Fruit fly (Drosophila melanogaster) whole organism, embryonic: ENCODE measurements around the gene CG13403.
A peak's percentile ranks its signal among the peaks of the same experiment; 100 is the strongest.

ENCODE experiments used
- BEAF-32 ChIP-seq: fragments of 200-800 bp; sonication (Bioruptor generic); optimal IDR thresholded peaks from 3 replicates; lab custom pipeline; 2017; ENCODE audit warnings: missing biosample characterization, missing genetic modification characterization, mild to moderate bottlenecking, moderate library complexity, missing genetic modification reagents
- CG10431 ChIP-seq: fragments of 200-800 bp; sonication (Bioruptor generic); optimal IDR thresholded peaks from 3 replicates; lab custom pipeline; 2018; ENCODE audit warnings: missing biosample characterization, mild to moderate bottlenecking, missing genetic modification characterization
- CG10543 ChIP-seq: fragments of 200-800 bp; sonication (Bioruptor generic); optimal IDR thresholded peaks from 3 replicates; lab custom pipeline; 2017; ENCODE audit warnings: missing biosample characterization, mild to moderate bottlenecking, missing genetic modification characterization, moderate library complexity
- CG12219 ChIP-seq: fragments of 200-800 bp; sonication (Bioruptor generic); optimal IDR thresholded peaks from 3 replicates; lab custom pipeline; 2018; ENCODE audit warnings: missing biosample characterization, mild to moderate bottlenecking, missing genetic modification characterization
- CG1233 ChIP-seq: fragments of 200-800 bp; sonication (Bioruptor generic); optimal IDR thresholded peaks from 4 replicates; lab custom pipeline; 2018; ENCODE audit warnings: missing biosample characterization, mild to moderate bottlenecking, missing genetic modification characterization
- CG14014 ChIP-seq: fragments of 200-800 bp; sonication (Bioruptor generic); IDR thresholded peaks from 2 replicates; pipeline ENCODE4 v1.3.6; 2022; ENCODE audit warnings: missing biosample characterization, missing genetic modification characterization
- CG17385 ChIP-seq: fragments of 200-800 bp; sonication (Bioruptor generic); optimal IDR thresholded peaks from 3 replicates; lab custom pipeline; 2018; ENCODE audit warnings: missing biosample characterization, mild to moderate bottlenecking, missing genetic modification characterization
- CG2116 ChIP-seq: fragments of 200-800 bp; sonication (Bioruptor generic); optimal IDR thresholded peaks from 3 replicates; lab custom pipeline; 2018; ENCODE audit warnings: missing biosample characterization, mild to moderate bottlenecking, missing genetic modification characterization
- CG2120 ChIP-seq: fragments of 200-800 bp; sonication (Bioruptor generic); optimal IDR thresholded peaks from 3 replicates; lab custom pipeline; 2016; ENCODE audit warnings: missing biosample characterization, missing genetic modification characterization
- CG2202 ChIP-seq: fragments of 200-800 bp; sonication (Bioruptor generic); optimal IDR thresholded peaks from 2 replicates; lab custom pipeline; 2018; ENCODE audit warnings: missing biosample characterization, mild to moderate bottlenecking, missing genetic modification characterization
- CG2875 ChIP-seq: fragments of 200-800 bp; sonication (Bioruptor generic); optimal IDR thresholded peaks from 2 replicates; lab custom pipeline; 2017; ENCODE audit warnings: missing biosample characterization, mild to moderate bottlenecking, missing genetic modification characterization, missing genetic modification reagents
- CG31441 ChIP-seq: fragments of 200-800 bp; sonication (Bioruptor generic); IDR thresholded peaks from 2 replicates; pipeline ENCODE4 v1.3.6; 2022; ENCODE audit warnings: missing biosample characterization, missing genetic modification characterization
- CG34376 ChIP-seq: fragments of 200-800 bp; sonication (Bioruptor generic); optimal IDR thresholded peaks from 2 replicates; lab custom pipeline; 2018; ENCODE audit warnings: missing biosample characterization, mild to moderate bottlenecking, missing genetic modification characterization
- CG4707 ChIP-seq: fragments of 200-800 bp; sonication (Bioruptor generic); optimal IDR thresholded peaks from 2 replicates; lab custom pipeline; 2018; ENCODE audit warnings: missing biosample characterization, mild to moderate bottlenecking, missing genetic modification characterization, moderate library complexity
- CG7271 ChIP-seq: fragments of 200-800 bp; sonication (Bioruptor generic); optimal IDR thresholded peaks from 2 replicates; lab custom pipeline; 2018; ENCODE audit warnings: missing biosample characterization, mild to moderate bottlenecking, missing genetic modification characterization, moderate library complexity
- CG7372 ChIP-seq: fragments of 200-800 bp; sonication (Bioruptor generic); IDR thresholded peaks from 2 replicates; pipeline ENCODE4 v1.3.6; 2022; ENCODE audit warnings: missing biosample characterization, missing genetic modification characterization
- CG7987 ChIP-seq: fragments of 200-800 bp; sonication (Bioruptor generic); optimal IDR thresholded peaks from 2 replicates; lab custom pipeline; 2018; ENCODE audit warnings: missing biosample characterization, mild to moderate bottlenecking, missing genetic modification characterization, moderate library complexity
- CG8388 ChIP-seq: fragments of 200-800 bp; sonication (Bioruptor generic); optimal IDR thresholded peaks from 2 replicates; lab custom pipeline; 2019; ENCODE audit warnings: missing biosample characterization, mild to moderate bottlenecking, missing genetic modification characterization, moderate library complexity
- CG9437 ChIP-seq: fragments of 200-800 bp; sonication (Bioruptor generic); optimal IDR thresholded peaks from 2 replicates; lab custom pipeline; 2018; ENCODE audit warnings: missing biosample characterization, mild to moderate bottlenecking, missing genetic modification characterization
- CG9817 ChIP-seq: fragments of 200-800 bp; sonication (Bioruptor generic); optimal IDR thresholded peaks from 2 replicates; lab custom pipeline; 2018; ENCODE audit warnings: missing biosample characterization, mild to moderate bottlenecking, missing genetic modification characterization, moderate library complexity
- Doc3 ChIP-seq: fragments of 200-800 bp; sonication (Bioruptor generic); IDR thresholded peaks from 3 replicates; pipeline ENCODE4 v1.3.6; 2022; ENCODE audit warnings: missing biosample characterization, missing genetic modification characterization; ENCODE audit not compliant: partially characterized antibody
- Dref ChIP-seq: fragments of 200-800 bp; sonication (Bioruptor generic); IDR thresholded peaks from 2 replicates; pipeline ENCODE4 v1.3.6; 2022; ENCODE audit warnings: missing biosample characterization, missing genetic modification characterization
- E2f2 ChIP-seq: fragments of 200-800 bp; sonication (Bioruptor generic); IDR thresholded peaks from 2 replicates; pipeline ENCODE4 v1.3.6; 2022; ENCODE audit warnings: missing biosample characterization, missing genetic modification characterization
- Ets97D ChIP-seq: fragments of 200-800 bp; sonication (Bioruptor generic); optimal IDR thresholded peaks from 3 replicates; lab custom pipeline; 2016; ENCODE audit warnings: missing biosample characterization, missing genetic modification characterization
- H15 ChIP-seq: fragments of 200-800 bp; sonication (Bioruptor generic); IDR thresholded peaks from 3 replicates; pipeline ENCODE4 v1.3.6; 2022; ENCODE audit warnings: missing biosample characterization, missing genetic modification characterization
- HLH4C ChIP-seq: fragments of 200-800 bp; sonication (Bioruptor generic); IDR thresholded peaks from 3 replicates; pipeline ENCODE4 v1.3.6; 2022; ENCODE audit warnings: missing biosample characterization, missing genetic modification characterization; ENCODE audit not compliant: partially characterized antibody
- Lim3 ChIP-seq: fragments of 200-800 bp; sonication (Bioruptor generic); IDR thresholded peaks from 2 replicates; pipeline ENCODE4 v1.3.6; 2022; ENCODE audit warnings: missing biosample characterization, missing genetic modification characterization
- MESR4 ChIP-seq: fragments of 200-800 bp; sonication (Bioruptor generic); optimal IDR thresholded peaks from 2 replicates; lab custom pipeline; 2018; ENCODE audit warnings: missing biosample characterization, mild to moderate bottlenecking, missing genetic modification characterization, moderate library complexity
- Med ChIP-seq: fragments of 200-800 bp; sonication (Bioruptor generic); peaks from one replicate; lab custom pipeline; 2016; ENCODE audit warnings: missing biosample characterization, missing genetic modification characterization, mild to moderate bottlenecking, inconsistent platforms, moderate library complexity
- Nf-YB ChIP-seq: fragments of 200-800 bp; sonication (Bioruptor generic); optimal IDR thresholded peaks from 3 replicates; lab custom pipeline; 2019; ENCODE audit warnings: missing biosample characterization, mild to moderate bottlenecking, missing genetic modification characterization, moderate library complexity
- Opbp ChIP-seq: fragments of 200-800 bp; sonication (Bioruptor generic); IDR thresholded peaks from 3 replicates; pipeline ENCODE4 v1.3.6; 2022; ENCODE audit warnings: missing biosample characterization, missing genetic modification characterization; ENCODE audit not compliant: partially characterized antibody
- Side ChIP-seq: fragments of 200-800 bp; sonication (Bioruptor generic); optimal IDR thresholded peaks from 2 replicates; lab custom pipeline; 2016; ENCODE audit warnings: missing biosample characterization, missing genetic modification characterization
- ac ChIP-seq: fragments of 200-800 bp; sonication (Bioruptor generic); optimal IDR thresholded peaks from 3 replicates; lab custom pipeline; 2017; ENCODE audit warnings: missing biosample characterization, mild to moderate bottlenecking, missing genetic modification characterization
- bcd ChIP-seq: fragments of 200-800 bp; sonication (Bioruptor generic); optimal IDR thresholded peaks from 2 replicates; lab custom pipeline; 2017; ENCODE audit warnings: missing biosample characterization, mild to moderate bottlenecking, missing genetic modification characterization
- ci ChIP-seq: fragments of 200-800 bp; sonication (Bioruptor generic); IDR thresholded peaks from 3 replicates; pipeline ENCODE4 v1.3.6; 2022; ENCODE audit warnings: missing biosample characterization, missing genetic modification characterization
- dati ChIP-seq: fragments of 200-800 bp; sonication (Bioruptor generic); IDR thresholded peaks from 2 replicates; pipeline ENCODE4 v1.3.6; 2022; ENCODE audit warnings: missing biosample characterization, missing genetic modification characterization
- dysf ChIP-seq: fragments of 200-800 bp; sonication (Bioruptor generic); IDR thresholded peaks from 3 replicates; pipeline ENCODE4 v1.3.6; 2022; ENCODE audit warnings: missing biosample characterization, missing genetic modification characterization
- eyg ChIP-seq: fragments of 200-800 bp; sonication (Bioruptor generic); optimal IDR thresholded peaks from 3 replicates; lab custom pipeline; 2016; ENCODE audit warnings: missing biosample characterization, missing genetic modification characterization
- fd3F ChIP-seq: fragments of 200-800 bp; sonication (Bioruptor generic); optimal IDR thresholded peaks from 2 replicates; lab custom pipeline; 2018; ENCODE audit warnings: missing biosample characterization, mild to moderate bottlenecking, missing genetic modification characterization, moderate library complexity
- gcm ChIP-seq: fragments of 200-800 bp; sonication (Bioruptor generic); optimal IDR thresholded peaks from 2 replicates; lab custom pipeline; 2019; ENCODE audit warnings: missing biosample characterization, mild to moderate bottlenecking, missing genetic modification characterization, moderate library complexity
- insv ChIP-seq, 2 experiments: fragments of 200-800 bp; sonication (Bioruptor generic); optimal IDR thresholded peaks; 3 replicates each; lab custom pipeline; 2016 to 2018; ENCODE audit warnings: missing biosample characterization in 2 of 2, missing genetic modification characterization in 2 of 2
- nerfin-2 ChIP-seq: fragments of 200-800 bp; sonication (Bioruptor generic); IDR thresholded peaks from 2 replicates; pipeline ENCODE4 v1.3.6; 2022; ENCODE audit warnings: missing biosample characterization, missing genetic modification characterization; ENCODE audit not compliant: partially characterized antibody
- psq ChIP-seq: fragments of 200-800 bp; sonication (Bioruptor generic); optimal IDR thresholded peaks from 2 replicates; lab custom pipeline; 2017; ENCODE audit warnings: missing biosample characterization, missing genetic modification characterization
- sens ChIP-seq: fragments of 200-800 bp; sonication (Bioruptor generic); peaks from one replicate; lab custom pipeline; 2016; ENCODE audit warnings: missing biosample characterization, missing genetic modification characterization
- sna ChIP-seq: fragments of 200-800 bp; sonication (Bioruptor generic); IDR thresholded peaks from 2 replicates; pipeline ENCODE4 v1.3.6; 2022; ENCODE audit warnings: missing biosample characterization, missing genetic modification characterization; ENCODE audit not compliant: partially characterized antibody
- tgo ChIP-seq: fragments of 200-800 bp; sonication (Bioruptor generic); IDR thresholded peaks from 3 replicates; pipeline ENCODE4 v1.3.6; 2022; ENCODE audit warnings: missing biosample characterization, missing genetic modification characterization
- twi ChIP-seq: fragments of 200-800 bp; optimal IDR thresholded peaks from 2 replicates; lab custom pipeline; 2019; ENCODE audit warnings: missing biosample characterization, mild to moderate bottlenecking, missing genetic modification characterization, moderate library complexity
- unpg ChIP-seq: fragments of 200-800 bp; sonication (Bioruptor generic); optimal IDR thresholded peaks from 3 replicates; lab custom pipeline; 2018; ENCODE audit warnings: missing biosample characterization, mild to moderate bottlenecking, missing genetic modification characterization, moderate library complexity
- wek ChIP-seq: fragments of 200-800 bp; sonication (Bioruptor generic); optimal IDR thresholded peaks from 3 replicates; lab custom pipeline; 2018; ENCODE audit warnings: missing biosample characterization, mild to moderate bottlenecking, missing genetic modification characterization, moderate library complexity

CG13403 gene

DNA sequence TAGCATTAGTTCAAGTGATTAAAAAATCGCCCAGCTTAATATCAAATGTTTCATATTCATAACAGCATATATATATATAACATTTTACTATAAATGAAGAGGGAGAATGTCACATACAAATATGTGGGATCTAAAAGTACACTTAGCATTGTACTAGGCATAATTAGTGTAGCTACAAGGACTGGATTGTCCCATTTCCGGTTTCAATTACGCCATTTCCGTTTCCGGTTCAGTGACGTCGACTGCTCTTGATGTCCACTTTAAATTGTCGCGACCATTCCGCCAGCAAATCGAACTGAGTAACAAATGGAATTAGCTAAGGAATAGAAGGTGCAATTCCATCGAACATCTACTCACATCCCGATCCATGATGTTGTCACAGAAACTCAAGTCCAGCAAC lies 42.6 kb upstream of the CG13403 start:
- TF ChIP-seq sens (GFP tag; lab: Kevin White, UChicago), result peak; percentile 3
- TF ChIP-seq ci (GFP tag; lab: Robert Waterston, UW), result peak; percentile 54; the same call in 2 of the 3 replicates
- TF ChIP-seq CG1233 (GFP tag; lab: Kevin White, UChicago), result peak; percentile 12
- TF ChIP-seq CG31441, result 0 out of 2 replicates have a peak, but pooled peaks have one; percentile 18
- peak; percentile 14 for TF ChIP-seq CG2875 (GFP tag; lab: Kevin White, UChicago)
- peak; percentile 7 for TF ChIP-seq ac (GFP tag; lab: Kevin White, UChicago)
- peak; percentile 58 for TF ChIP-seq gcm (GFP tag; lab: Kevin White, UChicago)
- peak; percentile 53 for TF ChIP-seq Med (GFP tag; lab: Kevin White, UChicago)
- peak; percentile 11 for TF ChIP-seq CG34376 (GFP tag; lab: Kevin White, UChicago)
- peak; percentile 11 for TF ChIP-seq CG2116 (GFP tag; lab: Kevin White, UChicago)
- peak; percentile 35 for TF ChIP-seq unpg (GFP tag; lab: Kevin White, UChicago)
- TF ChIP-seq CG17385 (GFP tag; lab: Kevin White, UChicago), result peak; percentile 41
- TF ChIP-seq bcd (GFP tag; lab: Kevin White, UChicago), result no peak
- no peak for TF ChIP-seq dysf (GFP tag; lab: Robert Waterston, UW)
- TF ChIP-seq insv (GFP tag; optimal IDR thresholded peaks at IDR 0.05; lab: Kevin White, UChicago), result no peak
- TF ChIP-seq CG12219 (GFP tag; lab: Kevin White, UChicago), result peak; percentile 25
- no peak for TF ChIP-seq Side (GFP tag; lab: Kevin White, UChicago)
- TF ChIP-seq CG4707, result peak; percentile 20
- TF ChIP-seq CG2202 (tag; lab: Kevin White, UChicago), result peak; percentile 22
- no peak for TF ChIP-seq fd3F (GFP tag; lab: Kevin White, UChicago)
- TF ChIP-seq wek, result peak; percentile 74
- TF ChIP-seq BEAF-32 (GFP tag; lab: Kevin White, UChicago), result no peak
- TF ChIP-seq CG7271, result peak; percentile 72
- TF ChIP-seq CG9437, result peak; percentile 30
- TF ChIP-seq CG10431 (GFP tag; lab: Kevin White, UChicago), result peak; percentile 49
- peak; percentile 82 for TF ChIP-seq Ets97D

DNA sequence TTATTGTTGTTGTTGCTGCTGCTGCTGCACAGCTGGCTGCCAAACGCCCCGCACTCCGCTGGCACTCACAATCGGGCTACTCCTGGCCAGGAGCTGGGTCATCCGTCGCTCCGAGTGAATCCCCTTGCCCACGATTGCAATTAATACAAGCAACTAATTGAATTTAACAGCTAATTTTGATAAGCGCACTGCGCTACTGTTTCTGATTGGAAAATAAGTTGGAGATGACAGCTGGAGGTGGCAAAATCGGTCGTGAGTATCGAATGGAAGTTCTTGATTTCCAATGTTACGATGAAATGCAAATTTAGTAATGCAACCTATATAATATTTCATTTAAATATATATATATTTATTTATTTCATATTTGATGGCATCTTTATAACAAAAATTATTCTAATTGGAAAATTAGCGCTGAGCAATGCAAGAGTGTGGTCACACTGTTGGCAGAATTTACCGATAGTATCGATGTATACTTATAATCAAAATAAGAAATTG lies 42.1 kb upstream of the CG13403 start, which contains the start of gene CG42271:
Gene CG42271 (minus strand): TSS at position 224 of the 495 bp plus-strand sequence.
- no peak for TF ChIP-seq Lim3 (GFP tag; lab: Robert Waterston, UW)
- TF ChIP-seq HLH4C (GFP tag; lab: Robert Waterston, UW), result peak; percentile 91
- peak; percentile 4 for TF ChIP-seq twi (tag; lab: Kevin White, UChicago)
- peak; percentile 5 for TF ChIP-seq CG2120 (GFP tag; lab: Kevin White, UChicago)
- TF ChIP-seq CG14014, result no peak
- peak; percentile 13 for TF ChIP-seq Nf-YB (GFP tag; lab: Kevin White, UChicago)
- peak; percentile 79 for TF ChIP-seq nerfin-2 (GFP tag; lab: Robert Waterston, UW)
- TF ChIP-seq psq, result no peak
- TF ChIP-seq H15 (GFP tag; lab: Robert Waterston, UW), result no peak
- peak; percentile 40 for TF ChIP-seq Dref (GFP tag; lab: Robert Waterston, UW)
- TF ChIP-seq eyg, result no peak
- peak; percentile 57 for TF ChIP-seq CG9817 (tag; lab: Kevin White, UChicago)
- TF ChIP-seq CG7372 (GFP tag; lab: Robert Waterston, UW), result peak; percentile 35; the same call in 1 of the 2 replicates
- TF ChIP-seq sna (GFP tag; lab: Robert Waterston, UW), result peak; percentile 95
- TF ChIP-seq CG10543, result peak; percentile 60
- TF ChIP-seq Doc3, result peak; percentile 96
- TF ChIP-seq dati (GFP tag; lab: Robert Waterston, UW), result no peak
- TF ChIP-seq CG8388, result peak; percentile 29
- TF ChIP-seq CG4707, result no peak
- TF ChIP-seq CG2116 (GFP tag; lab: Kevin White, UChicago), result peak; percentile 60
- TF ChIP-seq CG7987, result no peak
- peak; percentile 17; the same call in 1 of the 3 replicates for TF ChIP-seq tgo (GFP tag; lab: Robert Waterston, UW)
- peak; percentile 91 for TF ChIP-seq MESR4 (GFP tag; lab: Kevin White, UChicago)
- TF ChIP-seq Opbp (GFP tag; lab: Robert Waterston, UW), result peak; percentile 85
- 0 out of 2 replicates have a peak, but pooled peaks have one; percentile 22 for TF ChIP-seq E2f2 (GFP tag; lab: Robert Waterston, UW)
